Fruit fly (Drosophila melanogaster) whole organism, embryonic: ENCODE measurements around the gene CG11771.

Source experiments
- ATbp ChIP-seq: fragments of 200-800 bp; sonication (Bioruptor generic); optimal IDR thresholded peaks from 2 replicates; lab custom pipeline; 2017; ENCODE audit warnings: missing biosample characterization, mild to moderate bottlenecking, missing genetic modification characterization, missing genetic modification reagents
- Abd-B ChIP-seq: fragments of 200-800 bp; sonication (Bioruptor generic); optimal IDR thresholded peaks from 2 replicates; lab custom pipeline; 2018; ENCODE audit warnings: missing biosample characterization, mild to moderate bottlenecking, missing genetic modification characterization, moderate library complexity
- Awh ChIP-seq: fragments of 200-800 bp; sonication (Bioruptor generic); IDR thresholded peaks from 2 replicates; pipeline ENCODE4, ENCODE4 v1.3.6; 2022; ENCODE audit warnings: missing biosample characterization, missing genetic modification characterization
- CG11093 ChIP-seq: fragments of 200-800 bp; sonication (Bioruptor generic); IDR thresholded peaks from 3 replicates; pipeline ENCODE4 v1.3.6; 2022; ENCODE audit warnings: missing biosample characterization, missing genetic modification characterization
- CG11398 ChIP-seq: fragments of 200-800 bp; sonication (Bioruptor generic); optimal IDR thresholded peaks from 2 replicates; lab custom pipeline; 2016; ENCODE audit warnings: missing biosample characterization, missing genetic modification characterization
- CG12299 ChIP-seq: fragments of 200-800 bp; sonication (Bioruptor generic); optimal IDR thresholded peaks from 2 replicates; lab custom pipeline; 2018; ENCODE audit warnings: missing biosample characterization, mild to moderate bottlenecking, missing genetic modification characterization
- CG1233 ChIP-seq: fragments of 200-800 bp; sonication (Bioruptor generic); optimal IDR thresholded peaks from 4 replicates; lab custom pipeline; 2018; ENCODE audit warnings: missing biosample characterization, mild to moderate bottlenecking, missing genetic modification characterization
- CG16815 ChIP-seq: fragments of 200-800 bp; sonication (Bioruptor generic); optimal IDR thresholded peaks from 3 replicates; lab custom pipeline; 2017; ENCODE audit warnings: missing biosample characterization, mild to moderate bottlenecking, missing genetic modification characterization
- CG18619 ChIP-seq: fragments of 200-800 bp; sonication (Bioruptor generic); optimal IDR thresholded peaks from 3 replicates; lab custom pipeline; 2017; ENCODE audit warnings: missing biosample characterization, mild to moderate bottlenecking, missing genetic modification characterization
- CG2120 ChIP-seq: fragments of 200-800 bp; sonication (Bioruptor generic); optimal IDR thresholded peaks from 3 replicates; lab custom pipeline; 2016; ENCODE audit warnings: missing biosample characterization, missing genetic modification characterization
- CG30431 ChIP-seq: fragments of 200-800 bp; sonication (Bioruptor generic); optimal IDR thresholded peaks from 2 replicates; lab custom pipeline; 2017; ENCODE audit warnings: missing biosample characterization, missing genetic modification characterization
- CG33213 ChIP-seq: fragments of 200-800 bp; sonication (Bioruptor generic); optimal IDR thresholded peaks from 3 replicates; lab custom pipeline; 2016; ENCODE audit warnings: missing biosample characterization, missing genetic modification characterization
- CG4820 ChIP-seq: fragments of 200-800 bp; sonication (Bioruptor generic); optimal IDR thresholded peaks from 3 replicates; lab custom pipeline; 2016; ENCODE audit warnings: missing biosample characterization, missing genetic modification characterization
- CG6791 ChIP-seq: fragments of 200-800 bp; sonication (Bioruptor generic); IDR thresholded peaks from 3 replicates; pipeline ENCODE4 v1.3.6; 2022; ENCODE audit warnings: missing biosample characterization, missing genetic modification characterization; ENCODE audit not compliant: partially characterized antibody
- CG8089 ChIP-seq: fragments of 200-800 bp; sonication (Bioruptor generic); optimal IDR thresholded peaks from 3 replicates; lab custom pipeline; 2016; ENCODE audit warnings: missing biosample characterization, missing genetic modification characterization
- D19A ChIP-seq: fragments of 200-800 bp; optimal IDR thresholded peaks from 3 replicates; lab custom pipeline; 2019; ENCODE audit warnings: missing biosample characterization, mild to moderate bottlenecking, missing genetic modification characterization, moderate library complexity
- Dll ChIP-seq: fragments of 200-800 bp; sonication (Bioruptor generic); IDR thresholded peaks from 4 replicates; pipeline ENCODE4 v1.3.6; 2022; ENCODE audit warnings: missing biosample characterization, missing genetic modification characterization; ENCODE audit not compliant: partially characterized antibody
- Dp ChIP-seq: fragments of 200-800 bp; sonication (Bioruptor generic); optimal IDR thresholded peaks from 2 replicates; lab custom pipeline; 2018; ENCODE audit warnings: missing biosample characterization, mild to moderate bottlenecking, missing genetic modification characterization, moderate library complexity
- H2.0 ChIP-seq: fragments of 200-800 bp; sonication (Bioruptor generic); IDR thresholded peaks from 2 replicates; pipeline ENCODE4 v1.3.6; 2022; ENCODE audit warnings: missing biosample characterization, missing genetic modification characterization
- HHEX ChIP-seq: fragments of 200-800 bp; sonication (Bioruptor generic); optimal IDR thresholded peaks from 3 replicates; lab custom pipeline; 2017; ENCODE audit warnings: missing biosample characterization, mild to moderate bottlenecking, missing genetic modification characterization, missing genetic modification reagents
- HmgD ChIP-seq: fragments of 200-800 bp; sonication (Bioruptor generic); optimal IDR thresholded peaks from 3 replicates; lab custom pipeline; 2016; ENCODE audit warnings: missing biosample characterization, missing genetic modification characterization
- Hr78 ChIP-seq, 2 experiments: fragments of 200-800 bp in 1 of 2; fragments of >200 bp in 1 of 2; sonication (Bioruptor generic) in 1 of 2; optimal IDR thresholded peaks; 2 replicates each; lab custom pipeline; 2017 to 2019; ENCODE audit warnings: missing biosample characterization in 2 of 2, missing genetic modification characterization in 2 of 2, mild to moderate bottlenecking in 1 of 2, moderate library complexity in 1 of 2
- Jarid2 ChIP-seq: fragments of 200-800 bp; sonication (Bioruptor generic); optimal IDR thresholded peaks from 3 replicates; lab custom pipeline; 2017; ENCODE audit warnings: mild to moderate bottlenecking, missing biosample characterization, missing genetic modification reagents, missing genetic modification characterization
- MBD-R2 ChIP-seq: fragments of 200-800 bp; sonication (Bioruptor generic); IDR thresholded peaks from 2 replicates; pipeline ENCODE4 v1.3.6; 2022; ENCODE audit warnings: missing biosample characterization, missing genetic modification characterization
- MTF-1 ChIP-seq: fragments of 200-800 bp; sonication (Bioruptor generic); optimal IDR thresholded peaks from 2 replicates; lab custom pipeline; 2018; ENCODE audit warnings: missing biosample characterization, mild to moderate bottlenecking, missing genetic modification characterization, borderline replicate concordance
- Mes4 ChIP-seq: fragments of 200-800 bp; sonication (Bioruptor generic); optimal IDR thresholded peaks from 2 replicates; lab custom pipeline; 2016; ENCODE audit warnings: missing biosample characterization, missing genetic modification characterization
- NC2β ChIP-seq: fragments of 200-800 bp; sonication (Bioruptor generic); optimal IDR thresholded peaks from 2 replicates; lab custom pipeline; 2016; ENCODE audit warnings: missing biosample characterization, missing genetic modification characterization
- Nf-YA ChIP-seq: fragments of 200-800 bp; sonication (Bioruptor generic); IDR thresholded peaks from 2 replicates; pipeline ENCODE4 v1.3.6; 2022; ENCODE audit warnings: missing biosample characterization, missing genetic modification characterization
- Trl ChIP-seq, 3 experiments: fragments of >200 bp in 2 of 3; fragments of 200-800 bp in 1 of 3; sonication (Bioruptor generic) in 1 of 3; optimal IDR thresholded peaks; 2 replicates in 1 of 3; 3 replicates in 2 of 3; lab custom pipeline; 2016 to 2017; ENCODE audit warnings: missing biosample characterization in 1 of 3, missing genetic modification characterization in 1 of 3
- YL-1 ChIP-seq: fragments of 200-800 bp; sonication (Bioruptor generic); optimal IDR thresholded peaks from 3 replicates; lab custom pipeline; 2017; ENCODE audit warnings: missing biosample characterization, mild to moderate bottlenecking, missing genetic modification characterization
- fru ChIP-seq: fragments of >200 bp; optimal IDR thresholded peaks from 2 replicates; lab custom pipeline; 2017
- gfzf ChIP-seq: fragments of 200-800 bp; sonication (Bioruptor generic); optimal IDR thresholded peaks from 2 replicates; lab custom pipeline; 2016; ENCODE audit warnings: missing biosample characterization, mild to moderate bottlenecking, missing genetic modification characterization, moderate library complexity
- hth ChIP-seq: fragments of >200 bp; optimal IDR thresholded peaks from 2 replicates; lab custom pipeline; 2017; ENCODE audit warnings: inconsistent platforms
- insv ChIP-seq, 2 experiments: fragments of 200-800 bp; sonication (Bioruptor generic); optimal IDR thresholded peaks; 3 replicates each; lab custom pipeline; 2016 to 2018; ENCODE audit warnings: missing biosample characterization in 2 of 2, missing genetic modification characterization in 2 of 2
- jing ChIP-seq: fragments of 200-800 bp; sonication (Bioruptor generic); optimal IDR thresholded peaks from 2 replicates; lab custom pipeline; 2018; ENCODE audit warnings: missing biosample characterization, mild to moderate bottlenecking, missing genetic modification characterization
- oc ChIP-seq: fragments of 200-800 bp; sonication (Bioruptor generic); optimal IDR thresholded peaks from 2 replicates; lab custom pipeline; 2018; ENCODE audit warnings: missing biosample characterization, mild to moderate bottlenecking, missing genetic modification characterization, moderate library complexity
- ro ChIP-seq: fragments of 200-800 bp; sonication (Bioruptor generic); IDR thresholded peaks from 2 replicates; pipeline ENCODE4 v1.3.6; 2022; ENCODE audit warnings: missing biosample characterization, missing genetic modification characterization
- salm ChIP-seq: fragments of 200-800 bp; sonication (Bioruptor generic); optimal IDR thresholded peaks from 2 replicates; lab custom pipeline; 2018; ENCODE audit warnings: missing biosample characterization, mild to moderate bottlenecking, missing genetic modification characterization
- scrt ChIP-seq: fragments of 200-800 bp; sonication (Bioruptor generic); optimal IDR thresholded peaks from 2 replicates; lab custom pipeline; 2018; ENCODE audit warnings: missing biosample characterization, mild to moderate bottlenecking, missing genetic modification characterization, moderate library complexity
- slbo ChIP-seq: fragments of 200-800 bp; sonication (Bioruptor generic); IDR thresholded peaks from 2 replicates; pipeline ENCODE4 v1.3.6; 2022; ENCODE audit warnings: missing biosample characterization, missing genetic modification characterization
- unpg ChIP-seq: fragments of 200-800 bp; sonication (Bioruptor generic); optimal IDR thresholded peaks from 3 replicates; lab custom pipeline; 2018; ENCODE audit warnings: missing biosample characterization, mild to moderate bottlenecking, missing genetic modification characterization, moderate library complexity

CG11771 gene

DNA sequence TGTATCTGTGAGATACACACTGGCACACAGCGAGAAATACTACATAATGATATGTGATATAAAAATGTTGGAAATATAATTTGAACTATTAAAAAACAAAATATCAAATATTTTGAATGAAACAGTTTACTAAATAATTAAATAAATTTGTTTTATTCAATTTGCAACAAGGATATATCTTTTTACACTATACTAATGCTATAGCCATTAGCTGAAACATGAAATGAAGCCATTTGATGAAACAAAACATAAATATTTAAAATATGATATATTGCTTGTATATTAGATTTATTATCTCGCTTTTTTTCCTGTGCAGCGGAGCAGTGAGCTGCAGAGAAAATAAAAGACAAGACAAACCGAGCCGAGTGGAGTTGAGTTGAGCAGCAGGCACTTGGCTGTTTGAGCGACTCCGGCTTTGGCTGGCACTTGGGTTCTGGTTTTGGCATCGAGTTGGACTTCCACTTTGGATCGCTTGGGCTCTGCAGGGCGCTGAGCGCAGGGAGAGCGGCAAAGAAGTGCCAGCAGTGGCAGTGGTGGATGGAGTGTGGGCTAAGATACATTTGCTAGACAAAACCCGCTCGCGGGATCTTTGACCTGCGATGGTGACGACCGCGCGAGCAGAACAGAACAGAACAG lies 38.4 kb upstream of the CG11771 start (continued):
- TF ChIP-seq Hr78 (GFP tag; optimal IDR thresholded peaks at IDR 0.05; lab: Kevin White, UChicago) (peak in 1 of 2 experiments; percentile 78), fru (lab: Kevin White, UChicago) (no peak), HHEX (peak; percentile 73), slbo (GFP tag; lab: Robert Waterston, UW) (peak; percentile 73), Trl (optimal IDR thresholded peaks at IDR 0.05; lab: Kevin White, UChicago) (peak in 1 of 2 experiments; percentile 30), Trl (GFP tag; optimal IDR thresholded peaks at IDR 0.05; lab: Kevin White, UChicago) (no peak), H2.0 (peak; percentile 24; the same call in 1 of the 2 replicates), HmgD (GFP tag; lab: Kevin White, UChicago) (no peak), CG4820 (GFP tag; lab: Kevin White, UChicago) (peak; percentile 58), jing (no peak), Jarid2 (peak; percentile 38), insv (GFP tag; optimal IDR thresholded peaks at IDR 0.05; lab: Kevin White, UChicago) (peak in 1 of 2 experiments; percentile 14), Abd-B (GFP tag; lab: Kevin White, UChicago) (peak; percentile 83), Mes4 (GFP tag; lab: Kevin White, UChicago) (no peak), CG16815 (GFP tag; lab: Kevin White, UChicago) (peak; percentile 78), unpg (GFP tag; lab: Kevin White, UChicago) (peak; percentile 85), CG1233 (GFP tag; lab: Kevin White, UChicago) (peak; percentile 74), gfzf (GFP tag; lab: Kevin White, UChicago) (no peak), MTF-1 (GFP tag; lab: Kevin White, UChicago) (peak; percentile 40), CG30431 (GFP tag; lab: Kevin White, UChicago) (peak; percentile 18), oc (tag; lab: Kevin White, UChicago) (peak; percentile 63), ro (no peak; the same call in 1 of the 2 replicates), CG18619 (peak; percentile 67), CG33213 (GFP tag; lab: Kevin White, UChicago) (no peak), D19A (tag; lab: Kevin White, UChicago) (peak; percentile 87), Dll (GFP tag; lab: Robert Waterston, UW) (no peak), CG2120 (GFP tag; lab: Kevin White, UChicago) (peak; percentile 18), CG12299 (tag; lab: Kevin White, UChicago) (peak; percentile 75), CG8089 (GFP tag; lab: Kevin White, UChicago) (no peak), NC2β (no peak), ATbp (GFP tag; lab: Kevin White, UChicago) (peak; percentile 52), Nf-YA (peak; percentile 57; the same call in 1 of the 2 replicates), CG11398 (no peak), scrt (GFP tag; lab: Kevin White, UChicago) (peak; percentile 64), Dp (GFP tag; lab: Kevin White, UChicago) (no peak), hth (lab: Kevin White, UChicago) (no peak), Awh (GFP tag; lab: Robert Waterston, UW) (peak; percentile 36; the same call in 1 of the 2 replicates), CG6791 (GFP tag; lab: Robert Waterston, UW) (no peak), CG11093 (GFP tag; lab: Robert Waterston, UW) (0 out of 3 replicates have a peak, but pooled peaks have one; percentile 38), MBD-R2 (no peak; the same call in 1 of the 2 replicates), salm (peak; percentile 79), YL-1 (GFP tag; lab: Kevin White, UChicago) (no peak)
